Fruit fly (Drosophila melanogaster) whole organism, adult: ENCODE data around the gene mRpS18B.

Experiments
- CG11617 ChIP-seq: fragments of 200-800 bp; sonication (Bioruptor generic); optimal IDR thresholded peaks from 2 replicates; lab custom pipeline; 2017; ENCODE audit warnings: mild to moderate bottlenecking, missing biosample characterization, missing genetic modification reagents, missing genetic modification characterization
- CG12768 ChIP-seq: fragments of 200-800 bp; sonication (Bioruptor generic); optimal IDR thresholded peaks from 2 replicates; lab custom pipeline; 2017; ENCODE audit warnings: missing biosample characterization, missing genetic modification characterization, mild to moderate bottlenecking, moderate library complexity, missing genetic modification reagents
- CG14711 ChIP-seq: fragments of 200-800 bp; sonication (Bioruptor generic); optimal IDR thresholded peaks from 2 replicates; lab custom pipeline; 2018; ENCODE audit warnings: missing biosample characterization, mild to moderate bottlenecking, missing genetic modification characterization, moderate library complexity
- CG1620 ChIP-seq: fragments of 200-800 bp; sonication (Bioruptor generic); optimal IDR thresholded peaks from 2 replicates; lab custom pipeline; 2016; ENCODE audit warnings: missing biosample characterization, missing genetic modification characterization
- CG33017 ChIP-seq: fragments of 200-800 bp; sonication (Bioruptor generic); optimal IDR thresholded peaks from 2 replicates; lab custom pipeline; 2018; ENCODE audit warnings: missing biosample characterization, mild to moderate bottlenecking, missing genetic modification characterization, moderate library complexity
- CG5204 ChIP-seq: fragments of 200-800 bp; sonication (Bioruptor generic); optimal IDR thresholded peaks from 2 replicates; lab custom pipeline; 2016; ENCODE audit warnings: missing biosample characterization, missing genetic modification characterization
- CG7045 ChIP-seq: fragments of 200-800 bp; sonication (Bioruptor generic); optimal IDR thresholded peaks from 2 replicates; lab custom pipeline; 2017; ENCODE audit warnings: missing biosample characterization, mild to moderate bottlenecking, missing genetic modification characterization
- CG7101 ChIP-seq: fragments of 200-800 bp; sonication (Bioruptor generic); optimal IDR thresholded peaks from 2 replicates; lab custom pipeline; 2018; ENCODE audit warnings: missing biosample characterization, mild to moderate bottlenecking, missing genetic modification characterization, moderate library complexity
- Clk ChIP-seq: fragments of 200-800 bp; sonication (Bioruptor generic); optimal IDR thresholded peaks from 2 replicates; lab custom pipeline; 2017; ENCODE audit warnings: missing biosample characterization, missing genetic modification characterization
- Crg-1 ChIP-seq: fragments of 200-800 bp; sonication (Bioruptor generic); optimal IDR thresholded peaks from 2 replicates; lab custom pipeline; 2016; ENCODE audit warnings: missing biosample characterization, missing genetic modification characterization
- Hr96 ChIP-seq: fragments of 200-800 bp; sonication (Bioruptor generic); optimal IDR thresholded peaks from 2 replicates; lab custom pipeline; 2016; ENCODE audit warnings: missing biosample characterization, missing genetic modification characterization
- Mnt ChIP-seq: fragments of 200-800 bp; sonication (Bioruptor generic); optimal IDR thresholded peaks from 2 replicates; lab custom pipeline; 2016; ENCODE audit warnings: missing biosample characterization, mild to moderate bottlenecking, missing genetic modification characterization
- bab1 ChIP-seq: fragments of 200-800 bp; sonication (Bioruptor generic); optimal IDR thresholded peaks from 3 replicates; lab custom pipeline; 2019; ENCODE audit warnings: missing biosample characterization, mild to moderate bottlenecking, missing genetic modification characterization, moderate library complexity
- cic ChIP-seq: fragments of 200-800 bp; sonication (Bioruptor generic); optimal IDR thresholded peaks from 2 replicates; lab custom pipeline; 2017; ENCODE audit warnings: missing biosample characterization, mild to moderate bottlenecking, missing genetic modification characterization, moderate library complexity
- cnc ChIP-seq, 2 experiments: fragments of >200 bp; optimal IDR thresholded peaks; 2 replicates each; lab custom pipeline; 2017
- kay ChIP-seq: fragments of 200-800 bp; sonication (Bioruptor generic); peaks from one replicate; lab custom pipeline; 2016; ENCODE audit warnings: missing biosample characterization, missing genetic modification characterization, borderline replicate concordance
- ovo ChIP-seq: fragments of 200-800 bp; sonication (Bioruptor generic); optimal IDR thresholded peaks from 2 replicates; lab custom pipeline; 2016; ENCODE audit warnings: missing biosample characterization, missing genetic modification characterization
- pad ChIP-seq: fragments of 200-800 bp; sonication (Bioruptor generic); optimal IDR thresholded peaks from 3 replicates; lab custom pipeline; 2017; ENCODE audit warnings: missing biosample characterization, missing genetic modification characterization, mild to moderate bottlenecking, moderate library complexity, missing genetic modification reagents
- tj ChIP-seq: fragments of 200-800 bp; sonication (Bioruptor generic); optimal IDR thresholded peaks from 3 replicates; lab custom pipeline; 2017; ENCODE audit warnings: missing biosample characterization, mild to moderate bottlenecking, missing genetic modification characterization, moderate library complexity
- toe ChIP-seq: fragments of 200-800 bp; sonication (Bioruptor generic); optimal IDR thresholded peaks from 2 replicates; lab custom pipeline; 2016; ENCODE audit warnings: missing biosample characterization, missing genetic modification characterization

The mRpS18B gene

DNA sequence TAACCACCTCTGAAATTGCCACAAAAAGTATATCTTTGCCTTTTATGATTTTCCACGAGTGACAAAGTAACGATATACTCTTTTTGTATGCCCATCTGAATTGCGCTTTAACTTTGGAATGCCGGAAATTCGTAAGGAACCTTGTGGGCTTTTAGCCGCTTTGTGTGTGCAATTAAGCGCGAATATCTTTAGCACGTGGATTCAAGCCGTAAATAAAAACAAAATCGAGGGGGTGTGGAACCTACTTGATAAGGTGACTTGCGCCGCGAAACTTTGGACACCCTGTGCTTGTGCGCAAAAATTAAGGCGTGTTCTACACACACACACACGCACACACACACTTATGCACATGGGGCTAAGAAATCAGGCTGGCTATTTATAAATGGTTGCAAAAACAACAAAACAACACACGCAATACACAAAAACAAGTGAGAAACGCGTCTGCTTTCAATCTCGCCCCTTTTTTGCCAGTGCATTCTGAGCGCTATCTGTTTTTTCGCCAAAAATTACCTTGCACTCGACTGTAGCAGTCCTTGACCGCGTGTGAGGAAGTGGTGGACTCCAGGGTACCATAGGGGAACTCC is 12.9 kb downstream of the mRpS18B start:
- TF ChIP-seq pad (GFP tag; lab: Kevin White, UChicago) (peak; percentile 42), CG33017 (tag; lab: Kevin White, UChicago) (no peak), Mnt (GFP tag; lab: Kevin White, UChicago) (peak; percentile 67)

DNA sequence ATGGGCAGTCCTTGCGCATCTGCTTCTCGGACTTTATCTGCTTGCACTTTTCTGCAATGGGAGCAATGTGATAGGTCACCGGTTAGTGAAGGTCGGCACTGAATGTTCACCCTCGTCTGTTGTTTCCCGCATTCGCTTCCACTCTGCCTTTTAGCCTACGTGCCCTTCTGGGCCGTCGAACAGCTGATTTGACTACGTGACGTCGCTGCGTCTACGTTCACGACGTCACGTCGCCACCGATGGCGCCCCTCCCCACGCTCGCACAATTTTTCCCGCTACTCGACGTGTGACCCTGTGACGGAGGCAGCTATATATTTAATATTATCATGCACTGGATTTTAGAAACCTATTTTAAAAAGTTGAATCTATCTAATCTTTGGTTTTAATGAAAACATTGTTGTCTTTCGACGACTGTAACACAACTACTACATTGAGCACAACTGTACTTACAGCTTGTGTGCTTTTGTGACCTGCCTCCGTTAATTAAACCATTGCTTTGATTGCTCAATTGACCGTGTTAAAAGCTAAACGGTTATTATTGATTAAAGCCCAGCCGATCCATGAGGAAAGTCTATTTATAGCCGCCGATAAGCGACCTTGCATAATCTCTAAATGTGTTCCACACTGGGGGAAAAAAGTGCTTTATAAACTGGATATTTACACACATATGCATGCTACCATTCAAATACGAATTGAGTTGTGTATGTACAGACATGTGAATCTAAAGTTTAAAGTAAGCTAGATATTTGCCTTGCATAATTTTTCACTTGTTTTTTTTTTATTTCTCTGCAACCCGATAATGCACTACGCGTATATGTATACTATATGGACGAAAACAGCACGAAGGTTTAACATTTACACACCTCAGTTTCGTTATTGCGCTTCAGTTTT is 13.8 kb downstream of the mRpS18B start:
- TF ChIP-seq Clk (GFP tag; lab: Kevin White, UChicago) (peak; percentile 42), Mnt (GFP tag; lab: Kevin White, UChicago) (no peak), CG11617 (GFP tag; lab: Kevin White, UChicago) (peak; percentile 10), pad (GFP tag; lab: Kevin White, UChicago) (peak; percentile 77), CG5204 (GFP tag; lab: Kevin White, UChicago) (no peak), ovo (no peak), CG7101 (peak; percentile 58), toe (peak; percentile 7), cic (no peak), CG14711 (tag; lab: Kevin White, UChicago) (peak; percentile 48), CG1620 (no peak), bab1 (GFP tag; lab: Kevin White, UChicago) (no peak), tj (GFP tag; lab: Kevin White, UChicago) (peak; percentile 93), cnc (optimal IDR thresholded peaks at IDR 0.05; lab: Kevin White, UChicago) (no peak), CG33017 (tag; lab: Kevin White, UChicago) (peak; percentile 47), Crg-1 (no peak), CG12768 (GFP tag; lab: Kevin White, UChicago) (no peak), CG7045 (GFP tag; lab: Kevin White, UChicago) (peak; percentile 12), kay (GFP tag; lab: Kevin White, UChicago) (peak; percentile 60), Hr96 (GFP tag; lab: Kevin White, UChicago) (no peak)

DNA sequence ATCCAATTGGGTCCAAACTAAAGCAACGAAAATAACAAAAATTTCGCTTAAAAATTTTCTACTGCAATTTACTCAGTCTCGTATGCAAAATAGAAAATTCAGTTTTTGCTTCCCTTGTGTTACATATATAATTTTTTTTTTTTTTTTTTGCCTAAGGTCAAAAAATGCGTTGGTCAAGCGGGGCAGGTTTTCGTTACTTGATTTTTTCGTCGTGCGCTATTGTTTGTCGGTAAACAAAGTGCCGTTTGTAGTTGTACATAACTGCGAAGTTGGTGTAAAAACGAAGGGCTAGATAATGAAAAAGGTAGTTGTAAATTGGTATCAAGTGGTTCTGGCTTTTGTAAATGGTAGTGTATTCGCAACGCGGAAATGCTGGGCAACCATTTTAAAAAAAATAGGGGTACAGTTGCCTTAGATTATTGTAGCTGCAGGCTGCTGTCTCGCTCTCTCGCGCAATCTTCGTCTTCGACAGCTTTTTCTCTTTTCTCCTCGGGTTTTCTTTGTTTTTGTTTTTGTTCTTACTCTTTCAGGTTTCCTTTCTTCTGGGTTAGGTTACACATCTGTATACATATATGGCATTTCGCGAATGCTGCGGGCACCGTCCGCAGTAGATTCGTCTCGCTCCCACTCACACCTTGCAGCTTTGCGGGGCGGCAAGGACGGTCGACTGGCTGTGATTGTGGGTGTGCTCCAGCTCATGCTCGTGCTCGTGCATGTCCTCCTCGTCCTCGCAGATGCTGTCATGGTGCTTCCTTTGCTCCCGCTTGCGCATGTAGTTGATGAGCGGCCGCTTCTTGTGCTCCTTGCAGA is 14.7 kb downstream of the mRpS18B start:
- TF ChIP-seq CG1620 (no peak), CG11617 (GFP tag; lab: Kevin White, UChicago) (no peak), ovo (peak; percentile 39), pad (GFP tag; lab: Kevin White, UChicago) (no peak)

DNA sequence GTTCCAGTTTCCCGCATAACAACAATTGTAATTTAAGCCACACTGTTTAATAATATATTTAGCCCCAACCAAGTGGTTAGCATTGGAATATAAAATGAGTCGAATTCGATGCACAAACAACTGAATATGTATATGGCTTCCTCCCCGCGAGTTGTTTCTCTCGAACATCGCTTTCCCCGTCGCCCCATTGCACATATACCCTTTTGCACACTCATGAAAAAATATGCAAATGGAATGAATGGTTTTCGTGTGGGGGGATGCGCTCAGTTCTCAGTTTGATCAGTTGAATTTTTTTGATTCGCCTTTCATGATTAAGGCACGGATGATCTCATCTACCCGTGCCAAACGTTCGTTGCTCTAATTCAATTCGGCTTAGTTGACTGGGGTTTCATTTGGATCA is 16.3 kb downstream of the mRpS18B start:
- no peak for TF ChIP-seq bab1 (GFP tag; lab: Kevin White, UChicago)
- TF ChIP-seq tj (GFP tag; lab: Kevin White, UChicago) = peak; percentile 55
- TF ChIP-seq CG33017 (tag; lab: Kevin White, UChicago) = no peak
- no peak for TF ChIP-seq pad (GFP tag; lab: Kevin White, UChicago)
- peak; percentile 17 for TF ChIP-seq CG12768 (GFP tag; lab: Kevin White, UChicago)
- TF ChIP-seq Crg-1 = no peak
- peak; percentile 72 for TF ChIP-seq kay (GFP tag; lab: Kevin White, UChicago)

DNA sequence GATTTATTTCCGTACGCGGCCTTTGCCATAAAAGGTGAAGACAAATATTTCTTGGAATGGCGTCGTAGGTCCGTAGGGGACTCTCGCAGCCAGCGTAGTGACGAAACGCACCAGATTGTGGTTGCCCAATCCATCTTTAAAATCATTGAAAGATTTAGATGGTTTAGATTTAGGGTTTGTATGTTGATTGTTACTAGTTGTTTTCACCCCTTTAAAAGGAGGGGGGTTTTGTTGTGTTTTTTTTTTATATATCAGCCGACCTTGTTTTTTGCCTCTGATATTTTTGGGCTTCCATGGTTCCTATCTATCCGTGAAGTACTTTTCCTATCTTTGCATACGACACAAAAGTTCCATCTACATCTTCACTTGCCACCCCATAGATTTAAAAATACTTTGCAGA is 18.2 kb downstream of the mRpS18B start:
- TF ChIP-seq Clk (GFP tag; lab: Kevin White, UChicago) (peak; percentile 8), CG7045 (GFP tag; lab: Kevin White, UChicago) (no peak), Hr96 (GFP tag; lab: Kevin White, UChicago) (peak; percentile 60), CG11617 (GFP tag; lab: Kevin White, UChicago) (peak; percentile 50), CG7101 (peak; percentile 44), CG12768 (GFP tag; lab: Kevin White, UChicago) (peak; percentile 14), pad (GFP tag; lab: Kevin White, UChicago) (no peak), ovo (no peak)
